Fruit fly (Drosophila melanogaster): Measurements from ENCODE around the gene CG13028.

- TF ChIP-seq CG1620 (GFP tag; optimal IDR thresholded peaks at IDR 0.05), result no peak
- TF ChIP-seq cic (GFP tag; optimal IDR thresholded peaks at IDR 0.05), result no peak
- no peak for TF ChIP-seq Clk (GFP tag; optimal IDR thresholded peaks at IDR 0.05)
- TF ChIP-seq CG11617 (GFP tag; optimal IDR thresholded peaks at IDR 0.05), result no peak
- no peak for TF ChIP-seq pad (GFP tag; optimal IDR thresholded peaks at IDR 0.05)
- TF ChIP-seq CG7101 (tag; optimal IDR thresholded peaks at IDR 0.05), result no peak
- TF ChIP-seq CG33017 (tag; optimal IDR thresholded peaks at IDR 0.05), result no peak
- no peak for TF ChIP-seq Crg-1 (GFP tag; optimal IDR thresholded peaks at IDR 0.05)
- no peak for TF ChIP-seq CG5204 (GFP tag; optimal IDR thresholded peaks at IDR 0.05)
- TF ChIP-seq Hr96 (GFP tag; optimal IDR thresholded peaks at IDR 0.05), result no peak
- TF ChIP-seq kay (GFP tag; ENCODE audit: borderline replicate concordance), result peak; percentile 32
- no peak for TF ChIP-seq tj (GFP tag; optimal IDR thresholded peaks at IDR 0.05)
Observed at dm6 chr3L:16891914-16892313, 31.1 kb upstream of the CG13028 start.
